Worm (Caenorhabditis elegans) whole organism, L4 larva: ENCODE measurements around the gene ugt-38.

Source experiments
- D1046.2 ChIP-seq: fragments of 200-800 bp; sonication (Bioruptor generic); IDR thresholded peaks from 2 replicates; pipeline ENCODE4 v1.3.6; 2022; ENCODE audit warnings: missing genetic modification characterization, missing compliant biosample characterization
- R02D3.7 ChIP-seq: fragments of 150-350 bp; sonication (generic microtip); optimal IDR thresholded peaks from 3 replicates; lab custom pipeline; 2014; ENCODE audit warnings: missing biosample characterization, missing genetic modification characterization
- T26A8.4 ChIP-seq: fragments of 200-800 bp; sonication (Bioruptor generic); IDR thresholded peaks from 2 replicates; pipeline ENCODE4 v1.3.6; 2022; ENCODE audit warnings: missing genetic modification characterization, missing compliant biosample characterization
- Y48G9A.11 ChIP-seq: fragments of 200-800 bp; sonication (Bioruptor generic); IDR thresholded peaks from 2 replicates; pipeline ENCODE4 v1.3.6; 2022; ENCODE audit warnings: missing genetic modification reagents, missing genetic modification characterization, missing compliant biosample characterization
- ZK546.5 ChIP-seq, 2 experiments: sonication (generic microtip); optimal IDR thresholded peaks; 2 replicates each; lab custom pipeline; 2017; ENCODE audit warnings: missing biosample characterization in 2 of 2, missing genetic modification characterization in 2 of 2
- aha-1 ChIP-seq: fragments of 150-350 bp; peaks from one replicate; lab custom pipeline; 2014; ENCODE audit warnings: missing biosample characterization, missing genetic modification characterization
- aly-2 ChIP-seq: sonication (generic microtip); optimal IDR thresholded peaks from 2 replicates; lab custom pipeline; 2018; ENCODE audit warnings: missing biosample characterization, missing genetic modification characterization
- arid-1 ChIP-seq: fragments of 200-800 bp; sonication (Bioruptor generic); conservative IDR thresholded peaks from 2 replicates; pipeline ENCODE4 v1.3.6; 2022; ENCODE audit warnings: missing genetic modification reagents, missing genetic modification characterization, missing compliant biosample characterization
- ceh-20 ChIP-seq: fragments of 200-800 bp; sonication (Bioruptor generic); IDR thresholded peaks from 2 replicates; pipeline ENCODE4 v1.3.6; 2022; ENCODE audit warnings: missing genetic modification reagents, missing genetic modification characterization, missing compliant biosample characterization
- daf-19 ChIP-seq: fragments of 200-800 bp; sonication (Bioruptor generic); conservative IDR thresholded peaks from 2 replicates; pipeline ENCODE4 v1.3.6; 2022; ENCODE audit warnings: missing genetic modification characterization, missing compliant biosample characterization
- daf-8 ChIP-seq: fragments of 200-800 bp; sonication (Bioruptor generic); IDR thresholded peaks from 2 replicates; pipeline ENCODE4 v1.3.6; 2022; ENCODE audit warnings: missing genetic modification characterization, missing compliant biosample characterization
- dve-1 ChIP-seq: sonication (generic microtip); optimal IDR thresholded peaks from 2 replicates; lab custom pipeline; 2017; ENCODE audit warnings: antibody characterized with exemption, mild to moderate bottlenecking, missing genetic modification characterization, missing compliant biosample characterization; ENCODE audit not compliant: insufficient read depth
- hlh-11 ChIP-seq: fragments of 200-800 bp; sonication (Bioruptor generic); optimal IDR thresholded peaks from 2 replicates; lab custom pipeline; 2018; ENCODE audit warnings: mild to moderate bottlenecking, missing genetic modification characterization, missing compliant biosample characterization
- lin-1 ChIP-seq: fragments of 200-800 bp; sonication (Bioruptor generic); IDR thresholded peaks from 2 replicates; pipeline ENCODE4 v1.3.6; 2022; ENCODE audit warnings: missing genetic modification reagents, missing genetic modification characterization, missing compliant biosample characterization
- lin-13 ChIP-seq: fragments of 150-350 bp; optimal IDR thresholded peaks from 2 replicates; lab custom pipeline; 2014; ENCODE audit warnings: missing biosample characterization, missing genetic modification reagents, missing genetic modification characterization
- lin-15B ChIP-seq: fragments of 150-350 bp; sonication (generic microtip); optimal IDR thresholded peaks from 3 replicates; lab custom pipeline; 2014; ENCODE audit warnings: missing biosample characterization, missing genetic modification characterization
- lin-29 ChIP-seq: fragments of 200-800 bp; sonication (Bioruptor generic); IDR thresholded peaks from 2 replicates; pipeline ENCODE4 v1.3.6; 2022; ENCODE audit warnings: missing genetic modification reagents, missing genetic modification characterization, missing compliant biosample characterization
- lin-38 ChIP-seq: fragments of 200-800 bp; sonication (Bioruptor generic); IDR thresholded peaks from 2 replicates; pipeline ENCODE4 v1.3.6; 2022; ENCODE audit warnings: missing genetic modification reagents, missing genetic modification characterization, missing compliant biosample characterization
- lir-3 ChIP-seq: sonication (generic microtip); optimal IDR thresholded peaks from 2 replicates; lab custom pipeline; 2016; ENCODE audit warnings: mild to moderate bottlenecking, missing genetic modification characterization, missing compliant biosample characterization
- nhr-102 ChIP-seq: sonication (generic microtip); optimal IDR thresholded peaks from 2 replicates; lab custom pipeline; 2016; ENCODE audit warnings: mild to moderate bottlenecking, missing genetic modification characterization, moderate library complexity, missing compliant biosample characterization
- nhr-25 ChIP-seq: sonication (generic microtip); optimal IDR thresholded peaks from 2 replicates; lab custom pipeline; 2017; ENCODE audit warnings: missing genetic modification characterization, mild to moderate bottlenecking, missing compliant biosample characterization, antibody characterized with exemption, moderate library complexity, borderline replicate concordance; ENCODE audit not compliant: insufficient read depth
- nhr-41 ChIP-seq: fragments of 200-800 bp; sonication (Bioruptor generic); IDR thresholded peaks from 2 replicates; pipeline ENCODE4 v1.3.6; 2022; ENCODE audit warnings: missing genetic modification reagents, missing genetic modification characterization, missing compliant biosample characterization
- nhr-76 ChIP-seq: fragments of 150-350 bp; optimal IDR thresholded peaks from 2 replicates; lab custom pipeline; 2014; ENCODE audit warnings: missing biosample characterization, missing genetic modification characterization
- pha-4 ChIP-seq, 2 experiments: fragments of 150-350 bp in 1 of 2; fragments of 200-800 bp in 1 of 2; sonication (Bioruptor generic) in 1 of 2; IDR thresholded peaks in 1 of 2; optimal IDR thresholded peaks in 1 of 2; 2 replicates each; pipeline versions ENCODE4 v1.3.6 to Lab custom; 2014 to 2022; ENCODE audit warnings: missing genetic modification characterization in 2 of 2, missing genetic modification reagents in 2 of 2, missing biosample characterization in 1 of 2, missing compliant biosample characterization in 1 of 2
- sdz-12 ChIP-seq: fragments of 200-800 bp; sonication (Bioruptor generic); optimal IDR thresholded peaks from 2 replicates; lab custom pipeline; 2018; ENCODE audit warnings: mild to moderate bottlenecking, missing genetic modification characterization, missing compliant biosample characterization
- snpc-1.2 ChIP-seq: fragments of 200-800 bp; sonication (Bioruptor generic); IDR thresholded peaks from 2 replicates; pipeline ENCODE4 v1.3.6; 2022; ENCODE audit warnings: missing genetic modification reagents, missing genetic modification characterization, missing compliant biosample characterization
- tag-97 ChIP-seq: fragments of 200-800 bp; sonication (Bioruptor generic); IDR thresholded peaks from 2 replicates; pipeline ENCODE4 v1.3.6; 2022; ENCODE audit warnings: missing genetic modification characterization, missing compliant biosample characterization
- unc-39 ChIP-seq: sonication (generic microtip); optimal IDR thresholded peaks from 2 replicates; lab custom pipeline; 2017; ENCODE audit warnings: missing biosample characterization, missing genetic modification characterization
- unc-62 ChIP-seq, 3 experiments: fragments of 150-350 bp in 1 of 3; sonication (generic microtip); optimal IDR thresholded peaks in 2 of 3; peaks in 1 of 3; 1 replicate in 1 of 3; 2 replicates in 2 of 3; lab custom pipeline; 2014 to 2017; ENCODE audit warnings: missing biosample characterization in 3 of 3, missing genetic modification characterization in 3 of 3, missing genetic modification reagents in 3 of 3, missing genotype in 1 of 3
- zip-11 ChIP-seq: fragments of 200-800 bp; sonication (Bioruptor generic); IDR thresholded peaks from 2 replicates; pipeline ENCODE4 v1.3.6; 2022; ENCODE audit warnings: missing genetic modification characterization, missing compliant biosample characterization
- ztf-7 ChIP-seq: fragments of 150-350 bp; optimal IDR thresholded peaks from 2 replicates; lab custom pipeline; 2014; ENCODE audit warnings: missing biosample characterization, missing genetic modification characterization

ugt-38 gene

DNA sequence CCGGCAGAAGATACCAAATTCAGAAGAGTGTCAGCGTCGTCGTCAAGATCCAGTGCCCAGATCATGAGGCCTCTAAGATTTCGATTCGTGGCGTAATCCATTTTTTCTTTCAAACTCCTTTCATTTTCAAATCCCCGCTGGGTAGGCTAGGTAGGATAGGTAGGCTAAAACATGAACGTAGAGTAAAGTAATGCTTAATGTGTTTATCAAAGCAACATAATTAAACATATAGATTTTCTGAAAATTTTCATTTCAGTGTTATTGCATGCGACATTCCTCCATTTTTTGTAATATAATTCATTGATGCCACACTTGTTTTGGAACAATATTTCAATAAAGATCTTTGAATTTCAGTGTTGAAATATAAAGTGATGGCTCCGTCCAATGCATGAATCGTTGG lies 17.8 kb downstream of the ugt-38 start, which contains the start of gene T01C4.8:
T01C4.8 (minus strand) TSS at position 101 of the 400 bp plus-strand sequence.
- TF ChIP-seq lir-3 (no peak), zip-11 (GFP tag; lab: Robert Waterston, UW) (no peak), snpc-1.2 (no peak), sdz-12 (GFP tag; lab: Kevin White, UChicago) (no peak), ZK546.5 (tag; optimal IDR thresholded peaks at IDR 0.05; lab: Kevin White, UChicago) (no peak), nhr-102 (tag; lab: Kevin White, UChicago) (no peak), aly-2 (tag; lab: Kevin White, UChicago) (no peak), lin-1 (GFP tag; lab: Robert Waterston, UW) (no peak), nhr-41 (no peak)

DNA sequence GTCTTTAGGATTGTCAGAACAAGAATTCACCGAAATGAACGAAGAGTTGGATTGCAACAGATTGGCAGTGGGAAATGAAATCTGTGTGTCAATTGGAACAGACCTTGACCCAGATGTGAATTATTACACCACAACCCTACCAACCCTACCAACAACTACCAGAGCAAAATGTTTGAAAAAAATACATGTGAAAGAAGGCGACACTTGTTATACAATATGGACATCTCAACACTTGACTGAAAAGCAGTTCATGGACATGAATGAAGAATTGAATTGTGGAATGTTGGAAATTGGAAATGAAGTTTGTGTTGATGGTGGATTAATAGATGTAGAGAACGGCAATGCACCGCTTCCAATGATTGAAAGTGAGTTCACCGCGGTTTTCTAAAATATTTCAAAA lies 23.3 kb downstream of the ugt-38 start:
- TF ChIP-seq unc-62 (GFP tag; optimal IDR thresholded peaks at IDR 0.05 in 1 of 2; lab: Kevin White, UChicago) = peak in 1 of 2 experiments; percentile 96
- TF ChIP-seq unc-62 (tag; optimal IDR thresholded peaks at IDR 0.05; lab: Kevin White, UChicago) = no peak
- no peak for TF ChIP-seq daf-19 (GFP tag; lab: Robert Waterston, UW)

DNA sequence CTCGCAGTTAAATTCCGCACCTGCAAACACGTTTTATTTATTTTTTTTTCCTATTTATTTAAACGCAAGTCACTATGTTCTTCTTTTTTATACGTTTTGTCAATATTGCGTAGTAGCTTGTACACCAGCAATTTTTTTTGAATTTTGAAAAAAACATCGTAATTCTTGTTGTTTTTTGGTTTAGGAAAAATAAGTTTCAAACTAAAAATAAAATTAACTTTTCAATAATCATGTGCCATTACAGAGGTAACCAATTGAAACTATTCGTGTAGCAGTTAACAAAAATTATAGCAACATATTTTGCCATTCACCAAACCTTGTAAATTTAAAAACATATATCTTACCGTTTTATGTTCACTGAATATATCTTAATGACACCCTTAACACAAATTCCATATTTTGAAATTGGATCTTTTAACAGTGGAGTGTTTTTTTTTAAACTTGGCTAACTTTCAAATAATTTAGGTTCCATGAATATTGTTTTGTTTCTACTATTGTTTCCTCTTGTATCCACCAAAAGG lies 24.0 kb downstream of the ugt-38 start, which contains the start of gene lmd-5:
lmd-5 (plus strand) TSS at position 471 of the 521 bp plus-strand sequence.
- TF ChIP-seq nhr-102 (tag; lab: Kevin White, UChicago) (no peak), unc-62 (GFP tag; optimal IDR thresholded peaks at IDR 0.05 in 1 of 2; lab: Kevin White, UChicago) (peak in 1 of 2 experiments; percentile 67), unc-62 (tag; optimal IDR thresholded peaks at IDR 0.05; lab: Kevin White, UChicago) (no peak), dve-1 (tag; lab: Kevin White, UChicago) (no peak), aha-1 (tag; lab: Kevin White, UChicago) (peak; percentile 91), pha-4 (GFP tag; IDR thresholded peaks at IDR 0.05; lab: Robert Waterston, UW) (no peak), pha-4 (tag; optimal IDR thresholded peaks at IDR 0.05; lab: Kevin White, UChicago) (no peak), nhr-25 (tag; lab: Kevin White, UChicago) (no peak), ceh-20 (GFP tag; lab: Robert Waterston, UW) (no peak), lin-15B (tag; lab: Kevin White, UChicago) (no peak)

DNA sequence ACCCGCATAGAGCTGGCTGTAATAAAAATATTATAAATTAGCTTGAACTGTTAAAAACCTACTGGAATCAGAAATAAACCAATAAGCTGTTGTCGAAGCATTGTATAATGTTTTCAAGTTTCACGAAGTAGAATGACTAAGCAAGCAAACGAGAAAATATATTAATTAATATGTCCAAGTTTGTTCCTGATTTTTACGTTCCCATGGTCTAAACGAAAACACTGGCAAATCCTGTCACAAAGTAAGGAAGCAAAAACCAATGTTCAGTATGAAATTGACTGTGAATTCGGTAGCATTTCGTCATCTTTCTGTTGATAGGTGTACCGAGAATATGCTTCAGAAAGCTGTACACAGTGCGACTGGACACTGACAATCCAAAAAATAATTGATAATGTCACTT lies 27.1 kb downstream of the ugt-38 start, which contains the start of gene srx-34:
srx-34 (minus strand) TSS at position 101 of the 400 bp plus-strand sequence.
- TF ChIP-seq ztf-7 (tag; lab: Kevin White, UChicago) = no peak
- no peak for TF ChIP-seq aly-2 (tag; lab: Kevin White, UChicago)
- TF ChIP-seq tag-97 (GFP tag; lab: Robert Waterston, UW) = no peak
- TF ChIP-seq lin-29 = no peak
- TF ChIP-seq nhr-102 (tag; lab: Kevin White, UChicago) = no peak
- TF ChIP-seq nhr-25 (tag; lab: Kevin White, UChicago) = no peak
- no peak for TF ChIP-seq daf-8 (GFP tag; lab: Robert Waterston, UW)
- no peak for TF ChIP-seq arid-1 (GFP tag; lab: Robert Waterston, UW)
- no peak for TF ChIP-seq T26A8.4 (GFP tag; lab: Robert Waterston, UW)

DNA sequence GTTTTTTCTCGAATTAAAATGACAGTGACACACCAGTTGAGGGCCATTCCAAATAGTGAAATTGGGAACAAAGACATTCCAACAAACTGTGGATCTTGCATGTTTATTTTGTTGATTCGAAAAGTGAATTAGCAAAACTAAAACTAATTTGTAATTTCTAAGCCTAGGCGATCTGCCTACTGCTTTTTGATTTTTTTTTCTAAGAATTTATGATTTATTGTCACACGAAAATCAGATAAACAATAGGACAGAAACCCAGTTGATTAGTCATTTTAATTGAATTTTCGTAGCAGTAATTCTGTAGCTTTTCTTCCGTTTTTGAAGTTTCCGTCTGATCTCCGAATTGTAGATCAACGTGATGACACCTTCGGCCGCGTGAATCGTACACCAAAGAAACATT lies 28.5 kb downstream of the ugt-38 start, which contains the start of gene srx-33:
srx-33 (minus strand) TSS at position 101 of the 400 bp plus-strand sequence.
- TF ChIP-seq lin-13 (GFP tag; lab: Kevin White, UChicago) (no peak), unc-39 (tag; lab: Kevin White, UChicago) (no peak)

DNA sequence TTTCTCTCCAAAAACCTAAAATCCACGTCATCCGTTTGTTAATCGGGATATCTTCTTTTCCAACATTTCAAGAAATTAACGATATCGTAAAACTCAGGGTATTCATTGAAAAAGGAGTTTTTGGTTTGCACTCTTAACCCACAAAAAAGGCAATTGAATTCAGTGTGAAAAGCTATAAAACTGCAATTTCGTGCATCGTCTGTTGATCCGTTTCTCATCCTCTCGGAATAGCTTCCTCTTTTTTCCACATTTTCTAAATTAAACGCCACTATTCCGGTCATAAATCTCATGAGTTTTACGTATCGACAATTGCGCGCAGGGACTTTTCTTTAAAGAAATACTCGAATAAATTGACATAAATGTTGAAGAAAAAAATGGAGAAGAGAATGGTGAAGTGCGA lies 35.0 kb downstream of the ugt-38 start:
- TF ChIP-seq Y48G9A.11 (GFP tag; lab: Robert Waterston, UW) (no peak), nhr-76 (no peak), unc-62 (GFP tag; optimal IDR thresholded peaks at IDR 0.05 in 1 of 2; lab: Kevin White, UChicago) (peak in 1 of 2 experiments; percentile 89), unc-62 (tag; optimal IDR thresholded peaks at IDR 0.05; lab: Kevin White, UChicago) (no peak), unc-39 (tag; lab: Kevin White, UChicago) (no peak), R02D3.7 (tag; lab: Kevin White, UChicago) (no peak), aha-1 (tag; lab: Kevin White, UChicago) (peak; percentile 62), lin-38 (GFP tag; lab: Robert Waterston, UW) (no peak), hlh-11 (tag; lab: Kevin White, UChicago) (no peak), nhr-102 (tag; lab: Kevin White, UChicago) (no peak), D1046.2 (no peak)
